Fruit fly (Drosophila melanogaster) whole organism, wandering third instar larva: ENCODE results near the gene BthD.

Experiments
- CG9705 ChIP-seq: fragments of 200-800 bp; sonication (Bioruptor generic); optimal IDR thresholded peaks from 2 replicates; lab custom pipeline; 2018; ENCODE audit warnings: missing biosample characterization, mild to moderate bottlenecking, missing genetic modification characterization
- Myc ChIP-seq: fragments of >200 bp; optimal IDR thresholded peaks from 2 replicates; lab custom pipeline; 2017
- lola ChIP-seq: fragments of >200 bp; optimal IDR thresholded peaks from 2 replicates; lab custom pipeline; 2017; ENCODE audit warnings: missing biosample characterization, missing genetic modification characterization
- pan ChIP-seq: fragments of >200 bp; optimal IDR thresholded peaks from 2 replicates; lab custom pipeline; 2017

dm6 chrX:13616417-13617050 is 4.6 kb downstream of the BthD start, which contains the start of the genes tth and Tango2:
- no peak for TF ChIP-seq lola (GFP tag; lab: Kevin White, UChicago)
- peak; percentile 54 for TF ChIP-seq CG9705
- no peak for TF ChIP-seq pan (lab: Kevin White, UChicago)
- TF ChIP-seq Myc (lab: Kevin White, UChicago): no peak
